Fruit fly (Drosophila melanogaster) whole organism, adult: ENCODE data around the gene CG5781.

Experiments used
- CG1620 ChIP-seq: fragments of 200-800 bp; sonication (Bioruptor generic); optimal IDR thresholded peaks from 2 replicates; lab custom pipeline; 2016; ENCODE audit warnings: missing biosample characterization, missing genetic modification characterization
- Mnt ChIP-seq: fragments of 200-800 bp; sonication (Bioruptor generic); optimal IDR thresholded peaks from 2 replicates; lab custom pipeline; 2016; ENCODE audit warnings: missing biosample characterization, mild to moderate bottlenecking, missing genetic modification characterization
- kay ChIP-seq: fragments of 200-800 bp; sonication (Bioruptor generic); peaks from one replicate; lab custom pipeline; 2016; ENCODE audit warnings: missing biosample characterization, missing genetic modification characterization, borderline replicate concordance

DNA sequence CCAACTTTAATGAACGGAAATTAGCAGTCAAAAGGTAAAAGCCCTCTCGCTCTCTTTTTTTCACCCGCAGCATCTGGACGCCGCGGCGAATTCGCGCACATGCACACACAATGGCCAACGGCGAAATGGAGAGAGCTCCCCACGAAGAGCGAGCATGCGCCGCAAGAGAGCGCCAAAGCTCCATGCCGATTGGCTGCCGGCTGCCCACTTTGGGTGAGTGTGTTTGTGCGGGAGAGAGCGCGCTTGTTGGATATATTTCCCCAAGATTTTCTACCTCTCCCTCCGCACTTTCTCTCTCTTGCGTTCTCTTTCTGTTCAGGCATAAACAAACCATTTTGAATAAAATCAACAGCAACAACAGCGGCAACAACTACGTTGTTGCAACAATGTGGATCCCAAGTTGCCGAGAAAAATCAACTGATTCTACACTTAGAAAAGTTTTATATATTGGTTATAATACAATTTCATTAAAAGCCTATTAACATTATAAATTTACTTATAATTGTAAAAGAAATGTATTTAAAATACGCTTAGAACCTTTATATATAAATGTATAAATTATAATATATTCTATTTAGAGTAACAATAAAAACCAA is 41.3 kb downstream of the CG5781 start:
- TF ChIP-seq Mnt: no peak
- TF ChIP-seq kay (GFP tag; lab: Kevin White, UChicago): no peak
- TF ChIP-seq CG1620 (GFP tag; lab: Kevin White, UChicago): no peak
